Fruit fly (Drosophila melanogaster) whole organism, prepupa: ENCODE data around the gene Phs.

Source experiments
- Blimp-1 ChIP-seq: fragments of 200-800 bp; sonication (Bioruptor generic); optimal IDR thresholded peaks from 3 replicates; lab custom pipeline; 2017; ENCODE audit warnings: missing biosample characterization, missing genetic modification characterization, mild to moderate bottlenecking, moderate library complexity, missing genetic modification reagents
- CG10631 ChIP-seq: fragments of 200-800 bp; sonication (Bioruptor generic); optimal IDR thresholded peaks from 2 replicates; lab custom pipeline; 2016; ENCODE audit warnings: missing biosample characterization, missing genetic modification characterization
- CG10669 ChIP-seq: fragments of 200-800 bp; sonication (Bioruptor generic); optimal IDR thresholded peaks from 3 replicates; lab custom pipeline; 2018; ENCODE audit warnings: missing biosample characterization, mild to moderate bottlenecking, missing genetic modification characterization, moderate library complexity
- CG15336 ChIP-seq: fragments of 200-800 bp; sonication (Bioruptor generic); IDR thresholded peaks from 2 replicates; pipeline ENCODE4 v1.3.6; 2022; ENCODE audit warnings: missing biosample characterization, missing genetic modification characterization
- CG1621 ChIP-seq: fragments of 200-800 bp; sonication (Bioruptor generic); optimal IDR thresholded peaks from 3 replicates; lab custom pipeline; 2018; ENCODE audit warnings: missing biosample characterization, mild to moderate bottlenecking, missing genetic modification characterization
- CG16779 ChIP-seq: fragments of 200-800 bp; sonication (Bioruptor generic); optimal IDR thresholded peaks from 3 replicates; lab custom pipeline; 2017; ENCODE audit warnings: missing biosample characterization, mild to moderate bottlenecking, missing genetic modification characterization
- CG3032 ChIP-seq: fragments of 200-800 bp; optimal IDR thresholded peaks from 2 replicates; lab custom pipeline; 2019; ENCODE audit warnings: missing biosample characterization, mild to moderate bottlenecking, missing genetic modification characterization, moderate library complexity
- CG32006 ChIP-seq: fragments of 200-800 bp; sonication (Bioruptor generic); optimal IDR thresholded peaks from 3 replicates; lab custom pipeline; 2017; ENCODE audit warnings: missing biosample characterization, mild to moderate bottlenecking, missing genetic modification characterization
- CG6163 ChIP-seq: fragments of 200-800 bp; sonication (Bioruptor generic); IDR thresholded peaks from 3 replicates; pipeline ENCODE4 v1.3.6; 2022; ENCODE audit warnings: missing biosample characterization, missing genetic modification characterization
- CG6792 ChIP-seq: fragments of 200-800 bp; sonication (Bioruptor generic); optimal IDR thresholded peaks from 3 replicates; lab custom pipeline; 2016; ENCODE audit warnings: missing biosample characterization, missing genetic modification characterization
- CG6808 ChIP-seq: fragments of 200-800 bp; sonication (Bioruptor generic); optimal IDR thresholded peaks from 3 replicates; lab custom pipeline; 2017; ENCODE audit warnings: missing biosample characterization, missing genetic modification characterization, mild to moderate bottlenecking, moderate library complexity, missing genetic modification reagents
- CG7368 ChIP-seq: fragments of 200-800 bp; sonication (Bioruptor generic); optimal IDR thresholded peaks from 3 replicates; lab custom pipeline; 2016; ENCODE audit warnings: missing biosample characterization, missing genetic modification characterization
- CG8119 ChIP-seq: fragments of 200-800 bp; sonication (Bioruptor generic); IDR thresholded peaks from 3 replicates; pipeline ENCODE4 v1.3.6; 2022; ENCODE audit warnings: missing biosample characterization, missing genetic modification characterization
- CG8632 ChIP-seq: fragments of 200-800 bp; sonication (Bioruptor generic); optimal IDR thresholded peaks from 3 replicates; lab custom pipeline; 2016; ENCODE audit warnings: missing biosample characterization, missing genetic modification characterization
- CG9139 ChIP-seq: fragments of 200-800 bp; sonication (Bioruptor generic); optimal IDR thresholded peaks from 3 replicates; lab custom pipeline; 2017; ENCODE audit warnings: missing biosample characterization, mild to moderate bottlenecking, missing genetic modification characterization
- Eip75B ChIP-seq: fragments of 200-800 bp; sonication (Bioruptor generic); optimal IDR thresholded peaks from 3 replicates; lab custom pipeline; 2016; ENCODE audit warnings: missing biosample characterization, missing genetic modification characterization
- Eip78C ChIP-seq: fragments of 200-800 bp; sonication (Bioruptor generic); peaks from one replicate; lab custom pipeline; 2016; ENCODE audit warnings: missing biosample characterization, missing genetic modification characterization
- Eip93F ChIP-seq: fragments of 200-800 bp; sonication (Bioruptor generic); optimal IDR thresholded peaks from 2 replicates; lab custom pipeline; 2016; ENCODE audit warnings: missing biosample characterization, mild to moderate bottlenecking, missing genetic modification characterization
- Ets96B ChIP-seq: fragments of 200-800 bp; optimal IDR thresholded peaks from 2 replicates; lab custom pipeline; 2019; ENCODE audit warnings: missing biosample characterization, mild to moderate bottlenecking, missing genetic modification characterization, moderate library complexity
- Gug ChIP-seq: fragments of 200-800 bp; sonication (Bioruptor generic); IDR thresholded peaks from 2 replicates; pipeline ENCODE4 v1.3.6; 2022; ENCODE audit warnings: missing biosample characterization, missing genetic modification characterization
- Hr4 ChIP-seq: fragments of 200-800 bp; sonication (Bioruptor generic); optimal IDR thresholded peaks from 3 replicates; lab custom pipeline; 2016; ENCODE audit warnings: missing biosample characterization, missing genetic modification characterization
- Met ChIP-seq: fragments of 200-800 bp; sonication (Bioruptor generic); optimal IDR thresholded peaks from 3 replicates; lab custom pipeline; 2016; ENCODE audit warnings: missing biosample characterization, missing genetic modification characterization
- OdsH ChIP-seq: fragments of 200-800 bp; sonication (Bioruptor generic); optimal IDR thresholded peaks from 3 replicates; lab custom pipeline; 2016; ENCODE audit warnings: missing biosample characterization, missing genetic modification characterization
- Sox102F ChIP-seq: fragments of 200-800 bp; sonication (Bioruptor generic); optimal IDR thresholded peaks from 2 replicates; lab custom pipeline; 2016; ENCODE audit warnings: missing biosample characterization, mild to moderate bottlenecking, missing genetic modification characterization
- achi ChIP-seq: fragments of 200-800 bp; sonication (Bioruptor generic); optimal IDR thresholded peaks from 3 replicates; lab custom pipeline; 2016; ENCODE audit warnings: missing biosample characterization, missing genetic modification characterization
- acj6 ChIP-seq: fragments of 200-800 bp; sonication (Bioruptor generic); optimal IDR thresholded peaks from 3 replicates; lab custom pipeline; 2016; ENCODE audit warnings: missing biosample characterization, missing genetic modification characterization
- eg ChIP-seq: fragments of 200-800 bp; sonication (Bioruptor generic); IDR thresholded peaks from 3 replicates; pipeline ENCODE4 v1.3.6; 2022; ENCODE audit warnings: missing biosample characterization, missing genetic modification characterization
- esn ChIP-seq: fragments of 200-800 bp; sonication (Bioruptor generic); optimal IDR thresholded peaks from 2 replicates; lab custom pipeline; 2016; ENCODE audit warnings: missing biosample characterization, mild to moderate bottlenecking, missing genetic modification characterization, moderate library complexity
- fd59A ChIP-seq: fragments of 200-800 bp; sonication (Bioruptor generic); optimal IDR thresholded peaks from 2 replicates; lab custom pipeline; 2017; ENCODE audit warnings: missing biosample characterization, mild to moderate bottlenecking, missing genetic modification characterization, missing genetic modification reagents
- fkh ChIP-seq: fragments of 200-800 bp; sonication (Bioruptor generic); optimal IDR thresholded peaks from 3 replicates; lab custom pipeline; 2017; ENCODE audit warnings: missing biosample characterization, mild to moderate bottlenecking, missing genetic modification characterization, moderate library complexity
- pdm3 ChIP-seq: fragments of 200-800 bp; sonication (Bioruptor generic); optimal IDR thresholded peaks from 3 replicates; lab custom pipeline; 2016; ENCODE audit warnings: missing biosample characterization, missing genetic modification characterization
- svp ChIP-seq: fragments of 200-800 bp; sonication (Bioruptor generic); peaks from one replicate; lab custom pipeline; 2016; ENCODE audit warnings: missing biosample characterization, missing genetic modification characterization
- topi ChIP-seq: fragments of 200-800 bp; sonication (Bioruptor generic); optimal IDR thresholded peaks from 3 replicates; lab custom pipeline; 2016; ENCODE audit warnings: missing biosample characterization, missing genetic modification characterization

The Phs gene

DNA sequence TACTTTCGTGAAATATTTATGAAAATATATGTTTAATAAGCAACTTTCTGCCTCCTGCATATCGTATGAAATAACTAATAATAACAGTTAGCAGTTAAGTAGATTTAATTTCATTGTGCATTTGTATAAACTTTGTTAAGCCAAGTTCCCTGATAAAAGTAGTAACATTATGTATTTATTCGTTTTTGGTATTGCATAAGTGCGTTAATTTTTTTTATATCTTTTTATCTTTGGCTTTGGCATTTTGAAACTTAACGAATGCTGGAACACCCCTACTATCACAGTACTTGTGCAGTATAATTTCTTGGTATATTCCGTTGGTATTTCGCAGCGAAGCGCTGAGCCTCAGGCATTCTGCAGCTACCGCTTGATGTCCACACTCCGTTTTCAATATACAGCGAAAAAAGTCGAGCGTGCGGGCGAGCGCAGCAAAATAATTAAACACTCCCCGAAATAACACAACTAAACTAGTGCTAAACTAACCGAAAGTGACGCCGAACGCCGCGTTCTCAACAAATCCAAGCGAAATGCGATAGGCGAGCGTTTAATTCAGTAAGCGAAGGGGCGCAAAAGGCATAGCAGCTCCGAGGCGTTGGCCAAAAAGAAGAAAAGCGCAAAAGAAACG lies 31.1 kb upstream of the Phs start, which contains the start of gene RhoGAP71E (continued):
- TF ChIP-seq CG7368 (GFP tag; lab: Kevin White, UChicago) (no peak), acj6 (GFP tag; lab: Kevin White, UChicago) (no peak), CG9139 (GFP tag; lab: Kevin White, UChicago) (no peak), CG10669 (GFP tag; lab: Kevin White, UChicago) (peak; percentile 23), CG6792 (GFP tag; lab: Kevin White, UChicago) (no peak), Eip78C (GFP tag; lab: Kevin White, UChicago) (peak; percentile 67), CG32006 (GFP tag; lab: Kevin White, UChicago) (peak; percentile 3), Ets96B (tag; lab: Kevin White, UChicago) (peak; percentile 16), Eip93F (GFP tag; lab: Kevin White, UChicago) (no peak), Gug (GFP tag; lab: Robert Waterston, UW) (peak; percentile 46), svp (GFP tag; lab: Kevin White, UChicago) (no peak), fkh (GFP tag; lab: Kevin White, UChicago) (no peak), CG3032 (tag; lab: Kevin White, UChicago) (peak; percentile 50), Sox102F (GFP tag; lab: Kevin White, UChicago) (peak; percentile 22), CG8632 (GFP tag; lab: Kevin White, UChicago) (no peak), esn (GFP tag; lab: Kevin White, UChicago) (peak; percentile 19), Eip75B (GFP tag; lab: Kevin White, UChicago) (no peak), CG1621 (tag; lab: Kevin White, UChicago) (peak; percentile 8)

DNA sequence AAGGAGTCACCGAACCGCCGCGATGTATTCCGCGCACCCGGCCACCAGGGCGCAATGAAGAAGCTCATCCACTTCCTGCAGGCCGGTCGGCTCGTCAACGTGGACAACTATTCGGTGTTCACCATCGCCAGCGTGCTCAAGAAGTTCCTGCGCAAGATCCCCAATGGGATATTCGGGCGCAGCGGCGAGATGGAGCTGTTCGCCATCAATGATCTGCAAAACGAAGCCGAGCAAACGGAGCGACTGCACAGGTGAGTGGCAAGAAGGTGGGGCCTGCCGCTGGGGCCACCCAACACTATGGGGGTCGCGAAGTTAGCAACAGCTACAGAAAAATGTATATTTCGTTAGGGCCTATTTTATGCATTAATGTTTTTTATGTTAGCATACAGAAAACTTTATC lies 30.0 kb upstream of the Phs start:
- TF ChIP-seq CG6163 (GFP tag; lab: Robert Waterston, UW) (peak; percentile 25; the same call in 1 of the 3 replicates), eg (GFP tag; lab: Robert Waterston, UW) (peak; percentile 32; the same call in 1 of the 3 replicates), Gug (GFP tag; lab: Robert Waterston, UW) (no peak), CG32006 (GFP tag; lab: Kevin White, UChicago) (peak; percentile 32), Eip78C (GFP tag; lab: Kevin White, UChicago) (no peak), Hr4 (GFP tag; lab: Kevin White, UChicago) (peak; percentile 3), OdsH (GFP tag; lab: Kevin White, UChicago) (peak; percentile 21)
- TF ChIP-seq, all 60 proteins: peak for 5

- TF ChIP-seq CG3032 (tag; lab: Kevin White, UChicago) (peak; percentile 7), Hr4 (GFP tag; lab: Kevin White, UChicago) (peak; percentile 18), Eip78C (GFP tag; lab: Kevin White, UChicago) (peak; percentile 45), Blimp-1 (no peak), Ets96B (tag; lab: Kevin White, UChicago) (no peak), CG6808 (no peak), acj6 (GFP tag; lab: Kevin White, UChicago) (peak; percentile 9), CG6163 (GFP tag; lab: Robert Waterston, UW) (no peak), topi (GFP tag; lab: Kevin White, UChicago) (no peak), Eip75B (GFP tag; lab: Kevin White, UChicago) (peak; percentile 0), fd59A (GFP tag; lab: Kevin White, UChicago) (peak; percentile 2), Met (GFP tag; lab: Kevin White, UChicago) (no peak), Sox102F (GFP tag; lab: Kevin White, UChicago) (no peak), CG8119 (GFP tag; lab: Robert Waterston, UW) (peak; percentile 18; the same call in 1 of the 3 replicates), CG10631 (GFP tag; lab: Kevin White, UChicago) (no peak), OdsH (GFP tag; lab: Kevin White, UChicago) (peak; percentile 3), fkh (GFP tag; lab: Kevin White, UChicago) (peak; percentile 86), CG16779 (tag; lab: Kevin White, UChicago) (no peak), CG32006 (GFP tag; lab: Kevin White, UChicago) (peak; percentile 19), CG15336 (peak; percentile 39; the same call in 1 of the 2 replicates), eg (GFP tag; lab: Robert Waterston, UW) (peak; percentile 52; the same call in 2 of the 3 replicates), achi (GFP tag; lab: Kevin White, UChicago) (no peak), pdm3 (GFP tag; lab: Kevin White, UChicago) (peak; percentile 13)
Observed at dm6 chr3L:15590803-15591597, 28.7 kb upstream of the Phs start.
